Fruit fly (Drosophila melanogaster): ENCODE measurements around the gene CG4991.

Gene CG4991

dm6 chrX:17091062-17091904 lies at the start of gene CG4991, which contains the start of gene CG16700:
Gene CG4991, plus strand, starts transcription at chrX:17091854.
Gene CG16700, plus strand, starts transcription at chrX:17091854.
- TF ChIP-seq esn (GFP tag; optimal IDR thresholded peaks at IDR 0.05) (peak; percentile 83), CG6808 (GFP tag; optimal IDR thresholded peaks at IDR 0.05) (peak; percentile 63), Sox14 (GFP tag; optimal IDR thresholded peaks at IDR 0.05) (peak; percentile 42), CG11294 (GFP tag; IDR thresholded peaks at IDR 0.05) (0 out of 2 replicates have a peak, but pooled peaks have one; percentile 46), CG8319 (GFP tag; optimal IDR thresholded peaks at IDR 0.05) (peak; percentile 57), Ets21C (GFP tag; optimal IDR thresholded peaks at IDR 0.05) (peak; percentile 8), CG15336 (GFP tag; IDR thresholded peaks at IDR 0.05) (peak; percentile 78), Eip78C (GFP tag) (peak; percentile 95), salr (GFP tag; optimal IDR thresholded peaks at IDR 0.05) (peak in 1 of 2 experiments; percentile 86), CG3032 (tag; optimal IDR thresholded peaks at IDR 0.05) (peak; percentile 71), fkh (GFP tag; optimal IDR thresholded peaks at IDR 0.05) (peak; percentile 38), Hr4 (GFP tag; optimal IDR thresholded peaks at IDR 0.05) (peak; percentile 63), CG11762 (GFP tag; optimal IDR thresholded peaks at IDR 0.05; ENCODE audit: insufficient read depth) (peak; percentile 31), svp (GFP tag) (peak; percentile 92), cyc (GFP tag; optimal IDR thresholded peaks at IDR 0.05) (peak; percentile 64), pdm3 (GFP tag; optimal IDR thresholded peaks at IDR 0.05) (peak; percentile 58), Smox (GFP tag; optimal IDR thresholded peaks at IDR 0.05) (peak; percentile 74), spab (GFP tag; optimal IDR thresholded peaks at IDR 0.05) (peak; percentile 39), CG4318 (GFP tag; optimal IDR thresholded peaks at IDR 0.05) (peak; percentile 75), eg (GFP tag; IDR thresholded peaks at IDR 0.05) (peak; percentile 73), fd59A (GFP tag; optimal IDR thresholded peaks at IDR 0.05) (no peak), CG7368 (GFP tag; optimal IDR thresholded peaks at IDR 0.05) (peak; percentile 46), CG10669 (GFP tag; optimal IDR thresholded peaks at IDR 0.05) (peak; percentile 34), net (GFP tag; optimal IDR thresholded peaks at IDR 0.05) (peak; percentile 71), Met (GFP tag; optimal IDR thresholded peaks at IDR 0.05) (peak; percentile 70), CG3919 (GFP tag; optimal IDR thresholded peaks at IDR 0.05) (peak; percentile 73), CG10631 (GFP tag; optimal IDR thresholded peaks at IDR 0.05) (peak; percentile 80), dsx (GFP tag; optimal IDR thresholded peaks at IDR 0.05; ENCODE audit: poor library complexity, severe bottlenecking) (peak; percentile 66), topi (GFP tag; optimal IDR thresholded peaks at IDR 0.05) (peak; percentile 70), Ets96B (tag; optimal IDR thresholded peaks at IDR 0.05) (peak; percentile 65), acj6 (GFP tag; optimal IDR thresholded peaks at IDR 0.05) (peak; percentile 69), Gug (GFP tag; IDR thresholded peaks at IDR 0.05) (peak; percentile 45; the same call in 1 of the 2 replicates), CG1621 (tag; optimal IDR thresholded peaks at IDR 0.05) (no peak), Hr39 (GFP tag; optimal IDR thresholded peaks at IDR 0.05) (peak; percentile 10), Blimp-1 (GFP tag; optimal IDR thresholded peaks at IDR 0.05) (peak; percentile 60), Sox15 (GFP tag; optimal IDR thresholded peaks at IDR 0.05) (peak; percentile 63), dac (GFP tag; optimal IDR thresholded peaks at IDR 0.05) (no peak), CG11902 (GFP tag; optimal IDR thresholded peaks at IDR 0.05) (peak; percentile 58), CG34406 (GFP tag; optimal IDR thresholded peaks at IDR 0.05) (peak; percentile 79), vri (GFP tag; optimal IDR thresholded peaks at IDR 0.05) (no peak), Eip75B (GFP tag; optimal IDR thresholded peaks at IDR 0.05) (peak; percentile 56), CG6792 (GFP tag; optimal IDR thresholded peaks at IDR 0.05) (peak; percentile 71), CG9139 (GFP tag; optimal IDR thresholded peaks at IDR 0.05) (peak; percentile 0), CG31627 (GFP tag; optimal IDR thresholded peaks at IDR 0.05) (peak; percentile 52), CG32006 (GFP tag; optimal IDR thresholded peaks at IDR 0.05) (peak; percentile 87), fd85E (GFP tag; optimal IDR thresholded peaks at IDR 0.05) (no peak), OdsH (GFP tag; optimal IDR thresholded peaks at IDR 0.05) (peak; percentile 77), CG16779 (tag; optimal IDR thresholded peaks at IDR 0.05) (peak; percentile 22), Hr38 (GFP tag; optimal IDR thresholded peaks at IDR 0.05) (no peak), CG6163 (GFP tag; IDR thresholded peaks at IDR 0.05) (peak; percentile 57; the same call in 2 of the 3 replicates)
